Fruit fly (Drosophila melanogaster): ENCODE data around the gene Vha16-3.

- no peak for TF ChIP-seq Myc (optimal IDR thresholded peaks at IDR 0.05)
- no peak for TF ChIP-seq Sin3A (optimal IDR thresholded peaks at IDR 0.05)
- no peak for TF ChIP-seq h (optimal IDR thresholded peaks at IDR 0.05)
- no peak for TF ChIP-seq psq (optimal IDR thresholded peaks at IDR 0.05)
- TF ChIP-seq insv (optimal IDR thresholded peaks at IDR 0.05), result no peak
Measured at dm6 chr3L:11483135-11483534, 10.0 kb downstream of the Vha16-3 start.

Measured in Kc167 (cell line).